Worm (Caenorhabditis elegans): ENCODE measurements around the gene capg-2.

Gene capg-2

DNA sequence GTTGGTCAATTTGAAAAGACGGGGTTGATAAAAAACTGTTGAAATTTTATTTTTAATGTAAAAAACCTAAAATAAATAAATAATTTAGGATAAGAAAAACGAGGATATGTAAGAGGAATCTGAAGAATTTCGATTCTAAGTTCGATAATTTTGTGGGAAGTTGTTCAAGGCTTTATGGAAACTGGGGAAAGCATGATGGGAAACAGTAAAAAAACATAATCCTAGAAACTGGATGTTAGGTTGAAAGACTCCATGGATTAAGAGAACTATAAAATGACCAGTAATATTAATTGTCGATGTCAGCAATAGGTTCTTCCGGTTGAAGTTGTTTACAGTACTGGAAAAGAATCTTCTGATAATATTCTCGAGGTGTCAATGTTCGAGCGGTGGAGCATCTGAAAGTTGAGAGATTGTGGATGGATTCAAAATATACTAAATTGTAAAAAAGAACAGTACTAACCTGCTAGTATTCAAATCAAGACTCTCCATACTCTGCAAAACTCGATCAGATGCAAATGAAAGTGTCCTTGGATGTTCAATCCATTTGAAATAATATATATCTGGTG lies 48.7 kb downstream of the capg-2 start:
- TF ChIP-seq lsy-2 (tag; optimal IDR thresholded peaks at IDR 0.05) (peak in 1 of 2 experiments; percentile 18), peb-1 (tag; optimal IDR thresholded peaks at IDR 0.05) (no peak), sma-9 (GFP tag; optimal IDR thresholded peaks at IDR 0.05) (peak; percentile 26), sma-9 (tag; optimal IDR thresholded peaks at IDR 0.05) (no peak), mab-5 (tag; optimal IDR thresholded peaks at IDR 0.05) (no peak), nhr-10 (tag; optimal IDR thresholded peaks at IDR 0.05) (no peak), sem-4 (tag; optimal IDR thresholded peaks at IDR 0.05) (no peak), ztf-11 (tag; optimal IDR thresholded peaks at IDR 0.05) (no peak), nhr-129 (tag; optimal IDR thresholded peaks at IDR 0.05) (no peak), sma-3 (GFP tag; optimal IDR thresholded peaks at IDR 0.05) (no peak), nhr-21 (tag; optimal IDR thresholded peaks at IDR 0.05) (peak; percentile 15), Y55F3AM.14 (GFP tag; optimal IDR thresholded peaks at IDR 0.05) (no peak)
